Worm (Caenorhabditis elegans) whole organism, L2 larva: ENCODE results near the gene slo-2.
"Not testable (repeated sequence)": the region's sequence is repeated elsewhere in the genome, so short reads cannot be mapped to it uniquely, and the experiment has no call there.

Experiments
- C34F6.9 ChIP-seq: fragments of 150-350 bp; optimal IDR thresholded peaks from 2 replicates; lab custom pipeline; 2014; ENCODE audit warnings: missing biosample characterization, missing genetic modification characterization
- R02D3.7 ChIP-seq: fragments of 150-350 bp; optimal IDR thresholded peaks from 2 replicates; lab custom pipeline; 2014; ENCODE audit warnings: missing biosample characterization, missing genetic modification characterization
- Y55F3AM.14 ChIP-seq: fragments of 200-800 bp; sonication (Bioruptor generic); optimal IDR thresholded peaks from 2 replicates; lab custom pipeline; 2018; ENCODE audit warnings: mild to moderate bottlenecking, missing genetic modification characterization, missing compliant biosample characterization
- ZK546.5 ChIP-seq: sonication (generic microtip); optimal IDR thresholded peaks from 2 replicates; lab custom pipeline; 2017; ENCODE audit warnings: missing biosample characterization, missing genetic modification characterization
- ama-1 ChIP-seq: fragments of 150-350 bp; optimal IDR thresholded peaks from 2 replicates; lab custom pipeline; 2018; ENCODE audit warnings: inconsistent platforms
- blmp-1 ChIP-seq: sonication (generic microtip); optimal IDR thresholded peaks from 2 replicates; lab custom pipeline; 2017; ENCODE audit warnings: missing genetic modification characterization, mild to moderate bottlenecking, missing compliant biosample characterization, antibody characterized with exemption, moderate library complexity; ENCODE audit not compliant: insufficient read depth
- ceh-16 ChIP-seq: fragments of 150-350 bp; optimal IDR thresholded peaks from 2 replicates; lab custom pipeline; 2014; ENCODE audit warnings: missing biosample characterization, missing genetic modification characterization
- crh-2 ChIP-seq: sonication (generic microtip); optimal IDR thresholded peaks from 2 replicates; lab custom pipeline; 2017; ENCODE audit warnings: missing biosample characterization, missing genetic modification characterization
- fos-1 ChIP-seq: fragments of 150-350 bp; optimal IDR thresholded peaks from 2 replicates; lab custom pipeline; 2014; ENCODE audit warnings: missing biosample characterization, missing genetic modification characterization
- gmeb-1 ChIP-seq: fragments of 150-350 bp; optimal IDR thresholded peaks from 2 replicates; lab custom pipeline; 2014; ENCODE audit warnings: missing biosample characterization, missing genetic modification characterization
- lin-11 ChIP-seq: fragments of 150-350 bp; sonication (generic microtip); optimal IDR thresholded peaks from 2 replicates; lab custom pipeline; 2014; ENCODE audit warnings: missing biosample characterization, missing genetic modification characterization, inconsistent platforms, mixed read lengths
- lin-39 ChIP-seq: fragments of 150-350 bp; optimal IDR thresholded peaks from 2 replicates; lab custom pipeline; 2014; ENCODE audit warnings: missing biosample characterization, missing genetic modification reagents, missing genetic modification characterization
- lsy-2 ChIP-seq, 2 experiments: fragments of 150-350 bp in 1 of 2; sonication (generic microtip) in 1 of 2; optimal IDR thresholded peaks; 2 replicates each; lab custom pipeline; 2014 to 2017; ENCODE audit warnings: missing biosample characterization in 2 of 2, missing genetic modification characterization in 2 of 2
- mdl-1 ChIP-seq, 2 experiments: fragments of 150-350 bp in 1 of 2; sonication (generic microtip) in 1 of 2; optimal IDR thresholded peaks; 2 replicates each; lab custom pipeline; 2017; ENCODE audit warnings: missing biosample characterization in 2 of 2, missing genetic modification characterization in 2 of 2
- nhr-11 ChIP-seq: fragments of 150-350 bp; optimal IDR thresholded peaks from 2 replicates; lab custom pipeline; 2014; ENCODE audit warnings: missing biosample characterization, missing genetic modification characterization
- nhr-12 ChIP-seq: fragments of 150-350 bp; optimal IDR thresholded peaks from 2 replicates; lab custom pipeline; 2014; ENCODE audit warnings: missing biosample characterization, missing genetic modification characterization
- nhr-129 ChIP-seq: fragments of 150-350 bp; optimal IDR thresholded peaks from 2 replicates; lab custom pipeline; 2014; ENCODE audit warnings: missing biosample characterization, missing genetic modification characterization
- nhr-21 ChIP-seq: fragments of 150-350 bp; optimal IDR thresholded peaks from 2 replicates; lab custom pipeline; 2014; ENCODE audit warnings: missing biosample characterization, missing genetic modification characterization
- nhr-237 ChIP-seq: fragments of 150-350 bp; optimal IDR thresholded peaks from 2 replicates; lab custom pipeline; 2014; ENCODE audit warnings: missing biosample characterization, missing genetic modification characterization
- nhr-25 ChIP-seq: fragments of 150-350 bp; sonication (generic microtip); optimal IDR thresholded peaks from 3 replicates; lab custom pipeline; 2014; ENCODE audit warnings: missing biosample characterization, missing genetic modification characterization
- peb-1 ChIP-seq: fragments of 150-350 bp; optimal IDR thresholded peaks from 2 replicates; lab custom pipeline; 2014; ENCODE audit warnings: missing biosample characterization, missing genetic modification characterization
- sem-4 ChIP-seq: fragments of 150-350 bp; optimal IDR thresholded peaks from 2 replicates; lab custom pipeline; 2014; ENCODE audit warnings: missing biosample characterization, missing genetic modification reagents, missing genetic modification characterization
- sma-3 ChIP-seq: sonication (generic microtip); optimal IDR thresholded peaks from 2 replicates; lab custom pipeline; 2016; ENCODE audit warnings: missing genetic modification reagents, missing genetic modification characterization, missing compliant biosample characterization
- sma-9 ChIP-seq, 2 experiments: fragments of 150-350 bp in 1 of 2; sonication (generic microtip) in 1 of 2; optimal IDR thresholded peaks; 2 replicates each; lab custom pipeline; 2014 to 2016; ENCODE audit warnings: missing genetic modification characterization in 2 of 2, mild to moderate bottlenecking in 1 of 2, missing biosample characterization in 1 of 2, missing compliant biosample characterization in 1 of 2, missing genetic modification reagents in 1 of 2, moderate library complexity in 1 of 2
- snpc-4 ChIP-seq: fragments of 150-350 bp; optimal IDR thresholded peaks from 2 replicates; lab custom pipeline; 2014; ENCODE audit warnings: missing biosample characterization, missing genetic modification characterization
- unc-55 ChIP-seq: fragments of 150-350 bp; sonication (generic microtip); optimal IDR thresholded peaks from 3 replicates; lab custom pipeline; 2014; ENCODE audit warnings: missing biosample characterization, missing genetic modification reagents, missing genetic modification characterization
- zag-1 ChIP-seq: fragments of 150-350 bp; optimal IDR thresholded peaks from 2 replicates; lab custom pipeline; 2014; ENCODE audit warnings: missing biosample characterization, missing genetic modification characterization
- ztf-1 ChIP-seq: fragments of 200-800 bp; sonication (Bioruptor generic); conservative IDR thresholded peaks from 2 replicates; pipeline ENCODE4 v1.3.6; 2022; ENCODE audit warnings: missing genetic modification characterization, missing compliant biosample characterization
- ztf-11 ChIP-seq: sonication (generic microtip); optimal IDR thresholded peaks from 2 replicates; lab custom pipeline; 2017; ENCODE audit warnings: missing biosample characterization, missing genetic modification characterization

slo-2 gene

DNA sequence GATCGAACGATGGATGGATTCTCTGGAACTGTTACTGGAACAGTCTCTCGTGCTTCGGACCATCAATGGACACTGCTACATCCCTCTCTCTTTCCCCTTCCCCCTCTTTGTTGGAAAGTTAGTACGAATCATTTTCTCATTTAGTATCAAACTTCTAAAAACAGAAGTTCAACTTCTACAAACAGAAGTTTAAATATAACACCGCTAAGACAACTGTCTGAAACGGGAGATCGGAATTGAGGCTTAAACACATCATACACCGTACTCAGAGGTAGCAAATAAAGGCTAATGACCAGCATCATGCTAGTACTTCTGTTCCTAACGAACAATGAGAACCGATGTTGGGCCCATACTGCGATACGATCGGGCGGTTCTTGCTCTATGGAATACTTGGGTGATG is 34.0 kb upstream of the slo-2 start, which contains the start of gene F46C3.7:
F46C3.7 (plus strand) TSS at position 301 of the 400 bp plus-strand sequence.
- TF ChIP-seq nhr-25, snpc-4, zag-1 (tag; lab: Kevin White, UChicago): not testable (repeated sequence)
- TF ChIP-seq, all 48 proteins: peak for 0; not testable (repeated sequence) for 48

DNA sequence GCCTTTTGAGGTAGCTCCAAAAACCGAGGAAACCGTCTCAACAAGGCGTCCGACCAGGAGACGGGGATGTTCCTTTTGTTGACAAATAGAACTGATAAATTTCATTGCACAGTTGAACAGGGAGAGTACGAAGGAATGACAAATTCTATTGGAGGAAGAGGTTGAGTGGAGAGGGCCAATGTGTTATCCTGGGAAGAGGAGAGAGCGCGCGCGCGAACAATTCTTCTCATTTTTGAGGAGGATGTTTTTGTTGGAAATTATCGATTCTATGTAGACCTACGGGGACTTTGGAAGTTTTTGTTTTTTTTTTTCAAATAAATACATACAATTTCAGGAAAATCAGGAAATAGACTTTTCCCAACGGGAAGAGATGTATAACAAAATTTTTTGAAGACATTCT is 32.0 kb upstream of the slo-2 start:
- no peak for TF ChIP-seq nhr-12 (tag; lab: Kevin White, UChicago)
- TF ChIP-seq peb-1 (tag; lab: Kevin White, UChicago), result no peak
- TF ChIP-seq lsy-2 (tag; optimal IDR thresholded peaks at IDR 0.05; lab: Kevin White, UChicago), result no peak
- TF ChIP-seq nhr-237 (tag; lab: Kevin White, UChicago), result no peak
- TF ChIP-seq nhr-21, result no peak

DNA sequence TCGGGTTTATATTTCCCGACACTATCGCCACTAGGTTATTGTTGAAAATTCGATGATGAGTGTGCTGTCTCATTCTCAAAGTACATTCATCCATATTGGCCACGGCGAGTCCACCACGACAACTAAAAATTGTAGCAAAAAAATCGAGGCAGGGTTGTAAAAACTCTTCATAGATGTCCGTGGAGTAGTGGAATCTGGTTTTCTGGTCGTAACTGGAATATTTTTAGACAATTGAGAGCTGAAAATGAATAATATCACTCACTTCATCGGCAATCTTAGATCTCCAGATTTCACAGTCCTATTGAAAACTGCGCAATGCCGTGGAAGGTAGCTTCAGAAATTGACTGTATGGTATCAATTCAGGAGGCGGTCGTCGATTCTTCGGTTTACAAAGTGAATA is 29.8 kb upstream of the slo-2 start:
- TF ChIP-seq lin-39 (no peak), ztf-11 (tag; lab: Kevin White, UChicago) (no peak), lin-11 (no peak), Y55F3AM.14 (GFP tag; lab: Kevin White, UChicago) (no peak), peb-1 (tag; lab: Kevin White, UChicago) (no peak), C34F6.9 (tag; lab: Kevin White, UChicago) (no peak), sem-4 (no peak)
- TF ChIP-seq, all 48 proteins: peak for 0

DNA sequence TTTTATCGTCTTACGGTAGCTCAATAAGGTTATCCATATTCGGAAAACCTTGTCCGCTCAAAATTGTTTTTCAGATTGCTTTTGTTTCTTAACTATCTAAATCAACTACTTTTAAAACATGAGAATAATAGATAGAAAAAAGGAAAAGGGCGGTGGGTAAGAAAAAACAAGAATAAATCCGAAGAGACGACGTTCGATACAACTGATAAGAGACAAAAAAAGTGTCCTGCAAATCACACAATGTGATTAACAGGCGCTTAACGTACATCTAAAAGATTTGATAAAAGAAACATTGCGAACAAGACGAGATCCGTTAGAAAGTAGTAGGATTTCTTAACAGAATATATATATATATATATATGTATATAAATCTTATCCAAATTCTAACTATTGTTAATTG is 27.8 kb upstream of the slo-2 start, which contains the start of gene hum-4:
hum-4 (minus strand) TSS at position 101 of the 400 bp plus-strand sequence.
- no peak for TF ChIP-seq nhr-25 (tag; lab: Kevin White, UChicago)
- no peak for TF ChIP-seq nhr-129
- TF ChIP-seq blmp-1 (tag; lab: Kevin White, UChicago), result no peak
- TF ChIP-seq ZK546.5 (tag; lab: Kevin White, UChicago), result no peak
- TF ChIP-seq ceh-16 (tag; lab: Kevin White, UChicago), result no peak
- no peak for TF ChIP-seq ztf-1 (GFP tag; lab: Robert Waterston, UW)
- no peak for TF ChIP-seq gmeb-1 (tag; lab: Kevin White, UChicago)

DNA sequence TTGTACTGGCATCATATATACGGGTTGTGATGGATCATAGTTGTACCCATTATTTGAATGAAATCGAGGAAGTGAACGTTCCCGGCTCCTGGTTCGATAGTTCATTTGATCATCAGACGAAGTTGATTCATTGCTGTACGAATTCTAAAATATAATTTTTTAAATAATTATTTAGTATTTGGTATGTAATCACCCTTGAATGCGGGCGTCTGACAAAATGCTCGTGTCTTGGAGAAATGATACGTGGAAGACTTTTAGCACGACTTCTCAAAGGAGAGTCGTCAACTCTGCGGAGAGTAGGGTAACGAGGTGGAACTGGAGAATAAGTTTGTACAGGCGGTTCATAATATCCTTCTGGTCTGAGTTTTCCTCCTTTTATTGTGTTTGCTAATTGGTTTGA is 21.8 kb upstream of the slo-2 start:
- TF ChIP-seq ama-1 (lab: Kevin White, UChicago) (no peak), nhr-11 (tag; lab: Kevin White, UChicago) (no peak), lsy-2 (tag; optimal IDR thresholded peaks at IDR 0.05; lab: Kevin White, UChicago) (no peak), fos-1 (tag; lab: Kevin White, UChicago) (no peak), unc-55 (GFP tag; lab: Kevin White, UChicago) (no peak), R02D3.7 (tag; lab: Kevin White, UChicago) (no peak), ztf-11 (tag; lab: Kevin White, UChicago) (no peak), nhr-129 (no peak), snpc-4 (tag; lab: Kevin White, UChicago) (no peak), zag-1 (tag; lab: Kevin White, UChicago) (no peak), mdl-1 (tag; optimal IDR thresholded peaks at IDR 0.05; lab: Kevin White, UChicago) (no peak)

DNA sequence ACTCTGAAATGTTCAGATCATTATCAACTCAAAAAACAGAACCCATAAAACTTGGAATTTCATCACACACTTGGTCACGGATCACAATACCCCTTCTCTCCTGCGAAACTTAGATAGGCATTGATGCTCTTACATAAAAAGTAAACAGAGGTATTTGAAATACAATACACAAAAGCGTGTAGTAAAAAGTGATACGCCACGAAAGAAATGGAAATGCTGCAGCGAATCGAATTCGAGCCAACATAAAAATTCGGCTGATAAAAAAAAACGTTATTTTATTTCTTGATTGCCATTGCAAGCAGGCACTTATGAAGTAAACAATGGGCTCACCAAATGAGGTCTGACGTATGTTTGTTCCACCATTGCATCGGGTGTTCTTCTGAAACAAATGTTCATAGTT is 20.9 kb upstream of the slo-2 start:
- TF ChIP-seq C34F6.9 (tag; lab: Kevin White, UChicago), result no peak
- TF ChIP-seq fos-1 (tag; lab: Kevin White, UChicago), result peak; percentile 36

DNA sequence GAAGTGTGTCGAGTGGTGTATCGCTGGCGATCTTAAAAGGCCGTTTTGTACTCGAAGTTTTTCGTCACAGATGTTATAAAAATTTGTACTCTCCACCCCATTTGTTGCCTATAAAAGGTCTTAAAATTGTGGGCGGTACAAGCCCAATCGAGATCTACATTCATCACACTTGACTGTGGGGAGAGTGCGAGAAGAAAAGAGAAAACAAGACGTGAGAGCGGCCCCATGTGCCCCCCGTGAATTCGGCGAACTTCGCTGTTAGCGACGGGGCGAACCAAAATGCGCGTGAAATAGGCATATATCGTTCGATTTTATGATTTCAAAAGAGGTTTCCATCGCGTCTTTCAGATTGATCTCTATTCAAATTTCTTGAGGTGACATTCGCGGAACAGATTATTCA is 14.3 kb upstream of the slo-2 start, which contains the start of gene F46C3.6:
F46C3.6 (minus strand) TSS at position 87 of the 400 bp plus-strand sequence.
- TF ChIP-seq lsy-2 (tag; optimal IDR thresholded peaks at IDR 0.05; lab: Kevin White, UChicago) (no peak), blmp-1 (tag; lab: Kevin White, UChicago) (peak; percentile 71), ama-1 (lab: Kevin White, UChicago) (no peak), sma-9 (GFP tag; optimal IDR thresholded peaks at IDR 0.05; lab: Kevin White, UChicago) (no peak), sma-9 (tag; optimal IDR thresholded peaks at IDR 0.05; lab: Kevin White, UChicago) (no peak), sma-3 (peak; percentile 79), ZK546.5 (tag; lab: Kevin White, UChicago) (no peak), nhr-25 (tag; lab: Kevin White, UChicago) (peak; percentile 80), C34F6.9 (tag; lab: Kevin White, UChicago) (no peak), crh-2 (tag; lab: Kevin White, UChicago) (no peak)
- TF ChIP-seq, all 48 proteins: peak for 3
